Fruit fly (Drosophila melanogaster) whole organism, embryonic: ENCODE results near the gene CG34307.
A peak's percentile ranks its signal among the peaks of the same experiment; 100 is the strongest.

Experiments used
- BEAF-32 ChIP-seq: fragments of 200-800 bp; sonication (Bioruptor generic); optimal IDR thresholded peaks from 3 replicates; lab custom pipeline; 2017; ENCODE audit warnings: missing biosample characterization, missing genetic modification characterization, mild to moderate bottlenecking, moderate library complexity, missing genetic modification reagents
- CG10543 ChIP-seq: fragments of 200-800 bp; sonication (Bioruptor generic); optimal IDR thresholded peaks from 3 replicates; lab custom pipeline; 2017; ENCODE audit warnings: missing biosample characterization, mild to moderate bottlenecking, missing genetic modification characterization, moderate library complexity
- CG10979 ChIP-seq: fragments of 200-800 bp; sonication (Bioruptor generic); optimal IDR thresholded peaks from 2 replicates; lab custom pipeline; 2018; ENCODE audit warnings: missing biosample characterization, mild to moderate bottlenecking, missing genetic modification characterization, moderate library complexity
- CG11696 ChIP-seq: fragments of 200-800 bp; sonication (Bioruptor generic); IDR thresholded peaks from 2 replicates; pipeline ENCODE4 v1.3.6; 2022; ENCODE audit warnings: missing biosample characterization, missing genetic modification characterization
- CG15696 ChIP-seq: fragments of 200-800 bp; sonication (Bioruptor generic); optimal IDR thresholded peaks from 2 replicates; lab custom pipeline; 2019; ENCODE audit warnings: missing biosample characterization, mild to moderate bottlenecking, missing genetic modification characterization, moderate library complexity
- CG16813 ChIP-seq: fragments of 200-800 bp; sonication (Bioruptor generic); IDR thresholded peaks from 3 replicates; pipeline ENCODE4 v1.3.6; 2022; ENCODE audit warnings: missing biosample characterization, missing genetic modification characterization; ENCODE audit not compliant: partially characterized antibody
- CG17328 ChIP-seq: fragments of 200-800 bp; sonication (Bioruptor generic); IDR thresholded peaks from 2 replicates; pipeline ENCODE4 v1.3.6; 2022; ENCODE audit warnings: missing biosample characterization, missing genetic modification characterization
- CG32772 ChIP-seq: fragments of 200-800 bp; sonication (Bioruptor generic); IDR thresholded peaks from 2 replicates; pipeline ENCODE4 v1.3.6; 2022; ENCODE audit warnings: missing biosample characterization, missing genetic modification characterization
- CG33557 ChIP-seq: fragments of 200-800 bp; sonication (Bioruptor generic); optimal IDR thresholded peaks from 2 replicates; lab custom pipeline; 2019; ENCODE audit warnings: missing biosample characterization, mild to moderate bottlenecking, missing genetic modification characterization, moderate library complexity
- CG34224 ChIP-seq: fragments of 200-800 bp; sonication (Bioruptor generic); IDR thresholded peaks from 3 replicates; pipeline ENCODE4 v1.3.6; 2022; ENCODE audit warnings: missing biosample characterization, missing genetic modification characterization; ENCODE audit not compliant: partially characterized antibody
- CG3838 ChIP-seq: fragments of 200-800 bp; sonication (Bioruptor generic); optimal IDR thresholded peaks from 3 replicates; lab custom pipeline; 2016; ENCODE audit warnings: missing biosample characterization, missing genetic modification characterization
- CG3995 ChIP-seq: fragments of 200-800 bp; sonication (Bioruptor generic); optimal IDR thresholded peaks from 3 replicates; lab custom pipeline; 2016; ENCODE audit warnings: missing biosample characterization, missing genetic modification characterization
- CG5180 ChIP-seq: fragments of 200-800 bp; sonication (Bioruptor generic); optimal IDR thresholded peaks from 3 replicates; lab custom pipeline; 2017; ENCODE audit warnings: missing biosample characterization, missing genetic modification characterization, mild to moderate bottlenecking, moderate library complexity, missing genetic modification reagents
- CG8290 ChIP-seq, 3 experiments: fragments of 200-800 bp; sonication (Bioruptor generic); optimal IDR thresholded peaks; 2 replicates each; lab custom pipeline; 2016 to 2019; ENCODE audit warnings: missing biosample characterization in 3 of 3, missing genetic modification characterization in 3 of 3, mild to moderate bottlenecking in 2 of 3, moderate library complexity in 1 of 3
- CG8924 ChIP-seq: fragments of 200-800 bp; optimal IDR thresholded peaks from 3 replicates; lab custom pipeline; 2019; ENCODE audit warnings: missing biosample characterization, mild to moderate bottlenecking, missing genetic modification characterization, moderate library complexity
- CoRest ChIP-seq: fragments of 200-800 bp; sonication (Bioruptor generic); optimal IDR thresholded peaks from 3 replicates; lab custom pipeline; 2018; ENCODE audit warnings: missing biosample characterization, mild to moderate bottlenecking, missing genetic modification characterization, moderate library complexity
- D19B ChIP-seq: fragments of 200-800 bp; sonication (Bioruptor generic); optimal IDR thresholded peaks from 2 replicates; lab custom pipeline; 2017; ENCODE audit warnings: missing biosample characterization, mild to moderate bottlenecking, missing genetic modification characterization
- Dbx ChIP-seq: fragments of 200-800 bp; sonication (Bioruptor generic); IDR thresholded peaks from 3 replicates; pipeline ENCODE4 v1.3.6; 2022; ENCODE audit warnings: missing biosample characterization, missing genetic modification characterization
- Doc2 ChIP-seq: fragments of 200-800 bp; sonication (Bioruptor generic); IDR thresholded peaks from 2 replicates; pipeline ENCODE4 v1.3.6; 2022; ENCODE audit warnings: missing biosample characterization, missing genetic modification characterization
- Kr ChIP-seq: fragments of 200-800 bp; sonication (Bioruptor generic); optimal IDR thresholded peaks from 2 replicates; lab custom pipeline; 2017; ENCODE audit warnings: missing biosample characterization, mild to moderate bottlenecking, missing genetic modification characterization
- Lpt ChIP-seq: fragments of >200 bp; optimal IDR thresholded peaks from 2 replicates; lab custom pipeline; 2018; ENCODE audit warnings: missing biosample characterization, missing genetic modification characterization
- Oaz ChIP-seq: fragments of 200-800 bp; sonication (Bioruptor generic); IDR thresholded peaks from 2 replicates; pipeline ENCODE4 v1.3.6; 2022; ENCODE audit warnings: missing biosample characterization, missing genetic modification characterization
- Ravus ChIP-seq: fragments of 200-800 bp; sonication (Bioruptor generic); IDR thresholded peaks from 2 replicates; pipeline ENCODE4 v1.3.6; 2022; ENCODE audit warnings: missing biosample characterization, missing genetic modification characterization
- Side ChIP-seq: fragments of 200-800 bp; sonication (Bioruptor generic); optimal IDR thresholded peaks from 2 replicates; lab custom pipeline; 2016; ENCODE audit warnings: missing biosample characterization, missing genetic modification characterization
- Trl ChIP-seq, 3 experiments: fragments of >200 bp in 2 of 3; fragments of 200-800 bp in 1 of 3; sonication (Bioruptor generic) in 1 of 3; optimal IDR thresholded peaks; 2 replicates in 1 of 3; 3 replicates in 2 of 3; lab custom pipeline; 2016 to 2017; ENCODE audit warnings: missing biosample characterization in 1 of 3, missing genetic modification characterization in 1 of 3
- YL-1 ChIP-seq: fragments of 200-800 bp; sonication (Bioruptor generic); optimal IDR thresholded peaks from 3 replicates; lab custom pipeline; 2017; ENCODE audit warnings: missing biosample characterization, mild to moderate bottlenecking, missing genetic modification characterization
- caup ChIP-seq: fragments of 200-800 bp; sonication (Bioruptor generic); optimal IDR thresholded peaks from 3 replicates; lab custom pipeline; 2017; ENCODE audit warnings: missing biosample characterization, mild to moderate bottlenecking, missing genetic modification characterization, moderate library complexity; ENCODE audit not compliant: severe bottlenecking
- cg ChIP-seq: fragments of 200-800 bp; sonication (Bioruptor generic); optimal IDR thresholded peaks from 3 replicates; lab custom pipeline; 2019; ENCODE audit warnings: missing biosample characterization, mild to moderate bottlenecking, missing genetic modification characterization, moderate library complexity
- chinmo ChIP-seq: fragments of 200-800 bp; sonication (Bioruptor generic); IDR thresholded peaks from 4 replicates; pipeline ENCODE4 v1.3.6; 2022; ENCODE audit warnings: missing biosample characterization, missing genetic modification characterization; ENCODE audit not compliant: partially characterized antibody
- chn ChIP-seq: fragments of 200-800 bp; sonication (Bioruptor generic); optimal IDR thresholded peaks from 2 replicates; lab custom pipeline; 2016; ENCODE audit warnings: missing biosample characterization, missing genetic modification characterization
- dimm ChIP-seq: fragments of 200-800 bp; sonication (Bioruptor generic); IDR thresholded peaks from 2 replicates; pipeline ENCODE4 v1.3.6; 2022; ENCODE audit warnings: missing biosample characterization, missing genetic modification characterization
- dm ChIP-seq: fragments of 200-800 bp; sonication (Bioruptor generic); optimal IDR thresholded peaks from 3 replicates; lab custom pipeline; 2016; ENCODE audit warnings: missing biosample characterization, missing genetic modification characterization
- dmrt11E ChIP-seq: fragments of 200-800 bp; sonication (Bioruptor generic); optimal IDR thresholded peaks from 3 replicates; lab custom pipeline; 2018; ENCODE audit warnings: missing biosample characterization, mild to moderate bottlenecking, missing genetic modification characterization, moderate library complexity
- dysf ChIP-seq: fragments of 200-800 bp; sonication (Bioruptor generic); IDR thresholded peaks from 3 replicates; pipeline ENCODE4 v1.3.6; 2022; ENCODE audit warnings: missing biosample characterization, missing genetic modification characterization
- gro ChIP-seq: fragments of 200-800 bp; sonication (Bioruptor generic); optimal IDR thresholded peaks from 2 replicates; lab custom pipeline; 2016; ENCODE audit warnings: missing biosample characterization, missing genetic modification characterization
- gsb-n ChIP-seq: fragments of 200-800 bp; sonication (Bioruptor generic); optimal IDR thresholded peaks from 3 replicates; lab custom pipeline; 2018; ENCODE audit warnings: missing biosample characterization, mild to moderate bottlenecking, missing genetic modification characterization
- her ChIP-seq: fragments of 200-800 bp; sonication (Bioruptor generic); optimal IDR thresholded peaks from 2 replicates; lab custom pipeline; 2016; ENCODE audit warnings: missing biosample characterization, missing genetic modification characterization
- insv ChIP-seq, 2 experiments: fragments of 200-800 bp; sonication (Bioruptor generic); optimal IDR thresholded peaks; 3 replicates each; lab custom pipeline; 2016 to 2018; ENCODE audit warnings: missing biosample characterization in 2 of 2, missing genetic modification characterization in 2 of 2
- lbe ChIP-seq: fragments of 200-800 bp; sonication (Bioruptor generic); optimal IDR thresholded peaks from 2 replicates; lab custom pipeline; 2016; ENCODE audit warnings: missing biosample characterization, mild to moderate bottlenecking, missing genetic modification characterization
- lola ChIP-seq, 3 experiments: fragments of >200 bp in 2 of 3; fragments of 200-800 bp in 1 of 3; sonication (Bioruptor generic) in 1 of 3; optimal IDR thresholded peaks; 2 replicates each; lab custom pipeline; 2017 to 2019; ENCODE audit warnings: missing biosample characterization in 3 of 3, missing genetic modification characterization in 3 of 3, mild to moderate bottlenecking in 1 of 3, moderate library complexity in 1 of 3
- p53 ChIP-seq: fragments of 200-800 bp; sonication (Bioruptor generic); optimal IDR thresholded peaks from 2 replicates; lab custom pipeline; 2016; ENCODE audit warnings: missing biosample characterization, missing genetic modification characterization
- ranshi ChIP-seq: fragments of 200-800 bp; sonication (Bioruptor generic); IDR thresholded peaks from 2 replicates; pipeline ENCODE4 v1.3.6; 2022; ENCODE audit warnings: missing biosample characterization, missing genetic modification characterization
- sna ChIP-seq: fragments of 200-800 bp; sonication (Bioruptor generic); IDR thresholded peaks from 2 replicates; pipeline ENCODE4 v1.3.6; 2022; ENCODE audit warnings: missing biosample characterization, missing genetic modification characterization; ENCODE audit not compliant: partially characterized antibody
- tin ChIP-seq: fragments of 200-800 bp; sonication (Bioruptor generic); optimal IDR thresholded peaks from 3 replicates; lab custom pipeline; 2016; ENCODE audit warnings: missing biosample characterization, missing genetic modification characterization

The CG34307 gene

dm6 chr3R:11887114-11888037 lies 10.0 kb upstream of the CG34307 start, which contains the start of gene mthl5 (continued):
- TF ChIP-seq tin (GFP tag; lab: Kevin White, UChicago), result peak; percentile 86
- peak; percentile 70 for TF ChIP-seq Dbx (GFP tag; lab: Robert Waterston, UW)
- no peak for TF ChIP-seq CG10543

- no peak for TF ChIP-seq CG8924 (tag; lab: Kevin White, UChicago)
- TF ChIP-seq CG32772 (GFP tag; lab: Robert Waterston, UW), result no peak
- peak; percentile 9 for TF ChIP-seq CoRest (tag; lab: Kevin White, UChicago)
- peak; percentile 81 for TF ChIP-seq CG5180 (GFP tag; lab: Kevin White, UChicago)
- TF ChIP-seq Doc2 (GFP tag; lab: Robert Waterston, UW), result no peak
- peak; percentile 87; the same call in 2 of the 4 replicates for TF ChIP-seq chinmo
- TF ChIP-seq CG8290 (GFP tag; optimal IDR thresholded peaks at IDR 0.05; lab: Kevin White, UChicago), result no peak
- no peak for TF ChIP-seq CG8290 (tag; optimal IDR thresholded peaks at IDR 0.05; lab: Kevin White, UChicago)
- TF ChIP-seq chn (GFP tag; lab: Kevin White, UChicago), result no peak
- TF ChIP-seq Lpt, result no peak
- TF ChIP-seq CG15696 (tag; lab: Kevin White, UChicago), result peak; percentile 23
- peak; percentile 63 for TF ChIP-seq CG16813
- no peak for TF ChIP-seq Ravus (GFP tag; lab: Robert Waterston, UW)
- TF ChIP-seq lola (GFP tag; optimal IDR thresholded peaks at IDR 0.05; lab: Kevin White, UChicago), result no peak
- no peak for TF ChIP-seq YL-1 (GFP tag; lab: Kevin White, UChicago)
- TF ChIP-seq her (GFP tag; lab: Kevin White, UChicago), result no peak
- peak; percentile 81 for TF ChIP-seq cg (GFP tag; lab: Kevin White, UChicago)
- TF ChIP-seq Side (GFP tag; lab: Kevin White, UChicago), result no peak
- TF ChIP-seq BEAF-32, result peak; percentile 39
- TF ChIP-seq dm (GFP tag; lab: Kevin White, UChicago), result peak; percentile 41
- no peak for TF ChIP-seq gsb-n (tag; lab: Kevin White, UChicago)
- no peak for TF ChIP-seq CG11696 (GFP tag; lab: Robert Waterston, UW)
- peak; percentile 36 for TF ChIP-seq CG10979 (tag; lab: Kevin White, UChicago)
- TF ChIP-seq Kr (GFP tag; lab: Kevin White, UChicago), result no peak
- TF ChIP-seq Trl (optimal IDR thresholded peaks at IDR 0.05; lab: Kevin White, UChicago), result peak; percentile 63 to 64
- TF ChIP-seq Trl (GFP tag; optimal IDR thresholded peaks at IDR 0.05; lab: Kevin White, UChicago), result no peak
- TF ChIP-seq p53 (GFP tag; lab: Kevin White, UChicago), result no peak
- 0 out of 3 replicates have a peak, but pooled peaks have one; percentile 28 for TF ChIP-seq dysf (GFP tag; lab: Robert Waterston, UW)
- TF ChIP-seq D19B, result no peak
- TF ChIP-seq insv (GFP tag; optimal IDR thresholded peaks at IDR 0.05; lab: Kevin White, UChicago), result peak in 1 of 2 experiments; percentile 53
- TF ChIP-seq gro (GFP tag; lab: Kevin White, UChicago), result no peak
- TF ChIP-seq Oaz (GFP tag; lab: Robert Waterston, UW), result no peak
- TF ChIP-seq CG34224 (GFP tag; lab: Robert Waterston, UW), result peak; percentile 20; the same call in 1 of the 3 replicates
- TF ChIP-seq CG3838 (GFP tag; lab: Kevin White, UChicago), result no peak
- TF ChIP-seq CG3995, result peak; percentile 30
- TF ChIP-seq lbe (GFP tag; lab: Kevin White, UChicago), result no peak
- TF ChIP-seq caup (GFP tag; lab: Kevin White, UChicago), result no peak
- TF ChIP-seq sna (GFP tag; lab: Robert Waterston, UW), result peak; percentile 45; the same call in 1 of the 2 replicates
- no peak for TF ChIP-seq CG33557 (GFP tag; lab: Kevin White, UChicago)
- no peak for TF ChIP-seq ranshi (GFP tag; lab: Robert Waterston, UW)
- TF ChIP-seq dimm (GFP tag; lab: Robert Waterston, UW), result no peak
- 0 out of 2 replicates have a peak, but pooled peaks have one; percentile 24 for TF ChIP-seq CG17328 (GFP tag; lab: Robert Waterston, UW)
- TF ChIP-seq dmrt11E, result peak; percentile 26
Observed at dm6 chr3R:11888038-11888567, 9.3 kb upstream of the CG34307 start.
